Fruit fly (Drosophila melanogaster) whole organism, embryonic: ENCODE data around the gene GstO2.

ENCODE experiments used
- Aef1 ChIP-seq: fragments of 200-800 bp; sonication (Bioruptor generic); IDR thresholded peaks from 3 replicates; pipeline ENCODE4 v1.3.6; 2022; ENCODE audit warnings: missing biosample characterization, missing genetic modification characterization
- Asciz ChIP-seq: fragments of 200-800 bp; sonication (Bioruptor generic); optimal IDR thresholded peaks from 2 replicates; lab custom pipeline; 2017; ENCODE audit warnings: missing biosample characterization, mild to moderate bottlenecking, missing genetic modification characterization, missing genetic modification reagents
- Atf3 ChIP-seq: fragments of 200-800 bp; sonication (Bioruptor generic); optimal IDR thresholded peaks from 3 replicates; lab custom pipeline; 2016; ENCODE audit warnings: missing biosample characterization, missing genetic modification characterization
- CG11247 ChIP-seq: fragments of 200-800 bp; sonication (Bioruptor generic); IDR thresholded peaks from 2 replicates; pipeline ENCODE4 v1.3.6; 2022; ENCODE audit warnings: missing biosample characterization, missing genetic modification characterization
- CG12659 ChIP-seq: fragments of 200-800 bp; sonication (Bioruptor generic); optimal IDR thresholded peaks from 3 replicates; lab custom pipeline; 2017; ENCODE audit warnings: mild to moderate bottlenecking, missing biosample characterization, missing genetic modification reagents, missing genetic modification characterization
- CG13775 ChIP-seq: fragments of 200-800 bp; sonication (Bioruptor generic); optimal IDR thresholded peaks from 3 replicates; lab custom pipeline; 2017; ENCODE audit warnings: missing biosample characterization, mild to moderate bottlenecking, missing genetic modification characterization
- CG14441 ChIP-seq: fragments of 200-800 bp; sonication (Bioruptor generic); IDR thresholded peaks from 2 replicates; pipeline ENCODE4 v1.3.6; 2022; ENCODE audit warnings: missing biosample characterization, missing genetic modification characterization
- CG1529 ChIP-seq: fragments of 200-800 bp; sonication (Bioruptor generic); optimal IDR thresholded peaks from 3 replicates; lab custom pipeline; 2018; ENCODE audit warnings: missing biosample characterization, missing genetic modification characterization
- CG17186 ChIP-seq: fragments of 200-800 bp; sonication (Bioruptor generic); optimal IDR thresholded peaks from 3 replicates; lab custom pipeline; 2017; ENCODE audit warnings: missing biosample characterization, missing genetic modification reagents, missing genetic modification characterization
- CG17385 ChIP-seq: fragments of 200-800 bp; sonication (Bioruptor generic); optimal IDR thresholded peaks from 3 replicates; lab custom pipeline; 2018; ENCODE audit warnings: missing biosample characterization, mild to moderate bottlenecking, missing genetic modification characterization
- CG17568 ChIP-seq: fragments of 200-800 bp; sonication (Bioruptor generic); optimal IDR thresholded peaks from 2 replicates; lab custom pipeline; 2018; ENCODE audit warnings: missing biosample characterization, mild to moderate bottlenecking, missing genetic modification characterization, moderate library complexity
- CG17612 ChIP-seq: fragments of 200-800 bp; sonication (Bioruptor generic); IDR thresholded peaks from 2 replicates; pipeline ENCODE4 v1.3.6; 2022; ENCODE audit warnings: missing biosample characterization, missing genetic modification characterization
- CG1792 ChIP-seq: fragments of 200-800 bp; sonication (Bioruptor generic); optimal IDR thresholded peaks from 2 replicates; lab custom pipeline; 2016; ENCODE audit warnings: missing biosample characterization, missing genetic modification characterization
- CG18764 ChIP-seq: fragments of 200-800 bp; sonication (Bioruptor generic); optimal IDR thresholded peaks from 3 replicates; lab custom pipeline; 2016; ENCODE audit warnings: missing biosample characterization, missing genetic modification characterization
- CG2199 ChIP-seq: fragments of 200-800 bp; sonication (Bioruptor generic); IDR thresholded peaks from 3 replicates; pipeline ENCODE4 v1.3.6; 2022; ENCODE audit warnings: missing biosample characterization, missing genetic modification characterization
- CG31365 ChIP-seq: fragments of 200-800 bp; sonication (Bioruptor generic); optimal IDR thresholded peaks from 2 replicates; lab custom pipeline; 2018; ENCODE audit warnings: missing biosample characterization, mild to moderate bottlenecking, missing genetic modification characterization
- CG34422 ChIP-seq: fragments of 200-800 bp; sonication (Bioruptor generic); IDR thresholded peaks from 3 replicates; pipeline ENCODE4 v1.3.6; 2022; ENCODE audit warnings: missing biosample characterization, missing genetic modification characterization
- CG7556 ChIP-seq: fragments of 200-800 bp; sonication (Bioruptor generic); optimal IDR thresholded peaks from 2 replicates; lab custom pipeline; 2017; ENCODE audit warnings: missing biosample characterization, mild to moderate bottlenecking, missing genetic modification characterization
- CG8281 ChIP-seq: fragments of 200-800 bp; sonication (Bioruptor generic); optimal IDR thresholded peaks from 2 replicates; lab custom pipeline; 2018; ENCODE audit warnings: missing biosample characterization, mild to moderate bottlenecking, missing genetic modification characterization, moderate library complexity
- CG8359 ChIP-seq: fragments of 200-800 bp; sonication (Bioruptor generic); optimal IDR thresholded peaks from 2 replicates; lab custom pipeline; 2017; ENCODE audit warnings: missing biosample characterization, mild to moderate bottlenecking, missing genetic modification characterization, borderline replicate concordance
- CG9437 ChIP-seq: fragments of 200-800 bp; sonication (Bioruptor generic); optimal IDR thresholded peaks from 2 replicates; lab custom pipeline; 2018; ENCODE audit warnings: missing biosample characterization, mild to moderate bottlenecking, missing genetic modification characterization
- CG9876 ChIP-seq: fragments of 200-800 bp; sonication (Bioruptor generic); optimal IDR thresholded peaks from 2 replicates; lab custom pipeline; 2016; ENCODE audit warnings: missing biosample characterization, missing genetic modification characterization
- Elba2 ChIP-seq: fragments of 200-800 bp; sonication (Bioruptor generic); optimal IDR thresholded peaks from 3 replicates; lab custom pipeline; 2016; ENCODE audit warnings: missing biosample characterization, missing genetic modification characterization
- Gsc ChIP-seq: fragments of 200-800 bp; sonication (Bioruptor generic); IDR thresholded peaks from 2 replicates; pipeline ENCODE4 v1.3.6; 2022; ENCODE audit warnings: missing biosample characterization, missing genetic modification characterization
- HHEX ChIP-seq: fragments of 200-800 bp; sonication (Bioruptor generic); optimal IDR thresholded peaks from 3 replicates; lab custom pipeline; 2017; ENCODE audit warnings: missing biosample characterization, mild to moderate bottlenecking, missing genetic modification characterization, missing genetic modification reagents
- Hr39 ChIP-seq: fragments of >200 bp; optimal IDR thresholded peaks from 2 replicates; lab custom pipeline; 2017
- MTF-1 ChIP-seq: fragments of 200-800 bp; sonication (Bioruptor generic); optimal IDR thresholded peaks from 2 replicates; lab custom pipeline; 2018; ENCODE audit warnings: missing biosample characterization, mild to moderate bottlenecking, missing genetic modification characterization, borderline replicate concordance
- Rfx ChIP-seq: fragments of 200-800 bp; sonication (Bioruptor generic); IDR thresholded peaks from 2 replicates; pipeline ENCODE4 v1.3.6; 2022; ENCODE audit warnings: missing biosample characterization, missing genetic modification characterization
- Side ChIP-seq: fragments of 200-800 bp; sonication (Bioruptor generic); optimal IDR thresholded peaks from 2 replicates; lab custom pipeline; 2016; ENCODE audit warnings: missing biosample characterization, missing genetic modification characterization
- Sry-β ChIP-seq: fragments of 200-800 bp; sonication (Bioruptor generic); optimal IDR thresholded peaks from 2 replicates; lab custom pipeline; 2018; ENCODE audit warnings: missing biosample characterization, mild to moderate bottlenecking, missing genetic modification characterization, moderate library complexity
- Sry-δ ChIP-seq: fragments of 200-800 bp; sonication (Bioruptor generic); optimal IDR thresholded peaks from 2 replicates; lab custom pipeline; 2016; ENCODE audit warnings: missing biosample characterization, missing genetic modification characterization
- TFAM ChIP-seq: fragments of 200-800 bp; sonication (Bioruptor generic); optimal IDR thresholded peaks from 2 replicates; lab custom pipeline; 2017; ENCODE audit warnings: missing biosample characterization, missing genetic modification characterization, inconsistent platforms
- Xbp1 ChIP-seq: fragments of 200-800 bp; sonication (Bioruptor generic); optimal IDR thresholded peaks from 3 replicates; lab custom pipeline; 2016; ENCODE audit warnings: missing biosample characterization, mild to moderate bottlenecking, missing genetic modification characterization
- YL-1 ChIP-seq: fragments of 200-800 bp; sonication (Bioruptor generic); optimal IDR thresholded peaks from 3 replicates; lab custom pipeline; 2017; ENCODE audit warnings: missing biosample characterization, mild to moderate bottlenecking, missing genetic modification characterization
- ab ChIP-seq: fragments of 200-800 bp; sonication (Bioruptor generic); optimal IDR thresholded peaks from 2 replicates; lab custom pipeline; 2016; ENCODE audit warnings: missing biosample characterization, missing genetic modification characterization
- cas ChIP-seq: fragments of 200-800 bp; sonication (Bioruptor generic); IDR thresholded peaks from 2 replicates; pipeline ENCODE4 v1.3.6; 2022; ENCODE audit warnings: missing biosample characterization, missing genetic modification characterization
- dm ChIP-seq: fragments of 200-800 bp; sonication (Bioruptor generic); optimal IDR thresholded peaks from 3 replicates; lab custom pipeline; 2016; ENCODE audit warnings: missing biosample characterization, missing genetic modification characterization
- grau ChIP-seq: fragments of 200-800 bp; optimal IDR thresholded peaks from 3 replicates; lab custom pipeline; 2019; ENCODE audit warnings: missing biosample characterization, mild to moderate bottlenecking, missing genetic modification characterization, moderate library complexity
- gro ChIP-seq: fragments of 200-800 bp; sonication (Bioruptor generic); optimal IDR thresholded peaks from 2 replicates; lab custom pipeline; 2016; ENCODE audit warnings: missing biosample characterization, missing genetic modification characterization
- her ChIP-seq: fragments of 200-800 bp; sonication (Bioruptor generic); optimal IDR thresholded peaks from 2 replicates; lab custom pipeline; 2016; ENCODE audit warnings: missing biosample characterization, missing genetic modification characterization
- lov ChIP-seq, 2 experiments: fragments of 200-800 bp in 1 of 2; fragments of >200 bp in 1 of 2; sonication (Bioruptor generic) in 1 of 2; IDR thresholded peaks in 1 of 2; optimal IDR thresholded peaks in 1 of 2; 2 replicates in 1 of 2; 3 replicates in 1 of 2; pipeline versions ENCODE4 v1.3.6 to Lab custom; 2017 to 2022; ENCODE audit warnings: missing biosample characterization in 1 of 2, missing genetic modification characterization in 1 of 2
- nmo ChIP-seq: fragments of 200-800 bp; sonication (Bioruptor generic); optimal IDR thresholded peaks from 2 replicates; lab custom pipeline; 2018; ENCODE audit warnings: missing biosample characterization, mild to moderate bottlenecking, missing genetic modification characterization, moderate library complexity
- peb ChIP-seq: fragments of 200-800 bp; sonication (Bioruptor generic); IDR thresholded peaks from 2 replicates; pipeline ENCODE4 v1.3.6; 2022; ENCODE audit warnings: missing biosample characterization, missing genetic modification characterization
- prd ChIP-seq, 3 experiments: fragments of >200 bp in 2 of 3; fragments of 200-800 bp in 1 of 3; sonication (Bioruptor generic) in 1 of 3; optimal IDR thresholded peaks in 2 of 3; IDR thresholded peaks in 1 of 3; 2 replicates in 2 of 3; 3 replicates in 1 of 3; pipeline versions ENCODE4 v1.3.6 to Lab custom; 2017 to 2022; ENCODE audit warnings: missing biosample characterization in 1 of 3, missing genetic modification characterization in 1 of 3
- repo ChIP-seq: fragments of 200-800 bp; sonication (Bioruptor generic); optimal IDR thresholded peaks from 2 replicates; lab custom pipeline; 2016; ENCODE audit warnings: missing biosample characterization, missing genetic modification characterization
- run ChIP-seq: fragments of 200-800 bp; sonication (Bioruptor generic); optimal IDR thresholded peaks from 3 replicates; lab custom pipeline; 2018; ENCODE audit warnings: missing biosample characterization, mild to moderate bottlenecking, missing genetic modification characterization
- scrt ChIP-seq: fragments of 200-800 bp; sonication (Bioruptor generic); optimal IDR thresholded peaks from 2 replicates; lab custom pipeline; 2018; ENCODE audit warnings: missing biosample characterization, mild to moderate bottlenecking, missing genetic modification characterization, moderate library complexity
- tna ChIP-seq: fragments of 200-800 bp; sonication (Bioruptor generic); IDR thresholded peaks from 2 replicates; pipeline ENCODE4 v1.3.6; 2022; ENCODE audit warnings: missing biosample characterization, missing genetic modification characterization; ENCODE audit not compliant: partially characterized antibody
- tx ChIP-seq: fragments of 200-800 bp; sonication (Bioruptor generic); optimal IDR thresholded peaks from 2 replicates; lab custom pipeline; 2016; ENCODE audit warnings: missing biosample characterization, missing genetic modification characterization

Gene GstO2

DNA sequence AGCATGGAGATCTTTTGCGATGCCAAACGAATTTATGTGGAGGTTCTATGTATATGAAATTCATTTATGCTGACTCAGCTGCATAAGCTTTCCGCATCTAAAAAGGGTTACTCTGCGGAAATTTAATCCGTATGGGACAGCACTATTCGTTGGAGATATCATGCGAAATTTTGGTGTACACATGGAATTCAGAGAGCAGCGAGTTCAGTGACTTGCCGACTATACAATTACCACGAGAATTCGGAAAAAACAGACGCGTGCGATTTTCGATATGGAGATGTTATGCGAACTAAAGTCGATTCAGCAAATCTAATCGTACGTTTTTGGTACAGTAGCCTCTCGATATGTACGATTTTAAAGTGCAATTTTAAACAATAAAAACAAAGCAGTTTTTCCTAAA lies 4.5 kb upstream of the GstO2 start:
- no peak for TF ChIP-seq ab (GFP tag; lab: Kevin White, UChicago)
- TF ChIP-seq CG12659 (GFP tag; lab: Kevin White, UChicago): no peak
- TF ChIP-seq CG34422 (GFP tag; lab: Robert Waterston, UW): no peak
- TF ChIP-seq CG9876: no peak
- no peak for TF ChIP-seq Hr39
- no peak for TF ChIP-seq CG17385 (GFP tag; lab: Kevin White, UChicago)
- TF ChIP-seq YL-1 (GFP tag; lab: Kevin White, UChicago): no peak
- no peak for TF ChIP-seq prd (optimal IDR thresholded peaks at IDR 0.05; lab: Kevin White, UChicago)
- TF ChIP-seq prd (GFP tag; IDR thresholded peaks at IDR 0.05; lab: Robert Waterston, UW): no peak
- TF ChIP-seq CG1529: peak; percentile 69
- TF ChIP-seq grau (tag; lab: Kevin White, UChicago): peak; percentile 41
- TF ChIP-seq tna (GFP tag; lab: Robert Waterston, UW): peak; percentile 27; the same call in 1 of the 2 replicates
- no peak for TF ChIP-seq CG1792
- TF ChIP-seq CG17568: no peak
- TF ChIP-seq CG2199 (GFP tag; lab: Robert Waterston, UW): peak; percentile 20; the same call in 1 of the 3 replicates
- TF ChIP-seq her (GFP tag; lab: Kevin White, UChicago): no peak

DNA sequence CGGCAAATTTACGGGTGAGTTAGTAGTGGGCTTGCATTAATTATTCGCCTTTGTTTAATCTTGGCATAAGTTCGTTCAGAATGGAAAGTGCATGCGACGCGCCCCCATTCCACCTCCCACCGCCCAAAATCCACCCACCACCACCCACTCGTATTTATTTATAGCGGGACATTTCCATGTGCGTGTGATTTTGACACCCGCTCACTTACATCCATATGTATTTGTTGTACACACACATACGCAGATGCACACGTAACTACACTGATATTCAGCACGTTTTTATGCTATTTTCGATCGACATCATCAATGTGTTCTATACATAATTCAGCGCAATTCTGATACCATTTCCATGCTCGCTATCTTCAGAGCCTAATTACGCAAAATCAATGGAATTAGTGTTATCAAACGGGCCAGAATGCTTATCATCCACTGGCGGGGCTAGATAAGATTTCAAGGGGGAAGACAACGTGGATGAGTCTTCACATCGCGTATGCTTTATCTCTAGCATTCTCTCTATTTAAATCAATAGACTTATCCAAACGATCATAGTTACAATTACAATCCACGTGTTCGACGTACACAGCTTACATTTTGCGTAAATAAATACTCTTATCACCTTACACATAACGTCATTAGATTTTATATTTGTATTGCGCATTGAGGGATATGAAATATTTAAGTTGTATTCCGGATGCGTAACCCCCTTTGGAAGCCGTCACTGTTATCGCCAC lies 2.6 kb upstream of the GstO2 start:
- TF ChIP-seq CG11247 (GFP tag; lab: Robert Waterston, UW) (no peak), nmo (GFP tag; lab: Kevin White, UChicago) (peak; percentile 27), Rfx (no peak), tx (GFP tag; lab: Kevin White, UChicago) (no peak), Atf3 (GFP tag; lab: Kevin White, UChicago) (no peak), cas (no peak), dm (GFP tag; lab: Kevin White, UChicago) (peak; percentile 7), Sry-β (GFP tag; lab: Kevin White, UChicago) (no peak), Gsc (GFP tag; lab: Robert Waterston, UW) (no peak), CG17186 (GFP tag; lab: Kevin White, UChicago) (no peak), Elba2 (GFP tag; lab: Kevin White, UChicago) (no peak), lov (optimal IDR thresholded peaks at IDR 0.05; lab: Kevin White, UChicago) (no peak), lov (GFP tag; IDR thresholded peaks at IDR 0.05; lab: Robert Waterston, UW) (no peak), MTF-1 (GFP tag; lab: Kevin White, UChicago) (peak; percentile 39), CG9437 (GFP tag; lab: Kevin White, UChicago) (peak; percentile 19), Side (peak; percentile 51), Aef1 (GFP tag; lab: Robert Waterston, UW) (no peak), HHEX (GFP tag; lab: Kevin White, UChicago) (peak; percentile 65), CG7556 (GFP tag; lab: Kevin White, UChicago) (peak; percentile 35), Xbp1 (GFP tag; lab: Kevin White, UChicago) (peak; percentile 24), Asciz (GFP tag; lab: Kevin White, UChicago) (peak; percentile 36), scrt (GFP tag; lab: Kevin White, UChicago) (peak; percentile 46), CG13775 (GFP tag; lab: Kevin White, UChicago) (peak; percentile 29), CG18764 (GFP tag; lab: Kevin White, UChicago) (no peak), CG31365 (tag; lab: Kevin White, UChicago) (no peak), peb (GFP tag; lab: Robert Waterston, UW) (no peak), CG17612 (GFP tag; lab: Robert Waterston, UW) (no peak), gro (peak; percentile 75), CG8281 (tag; lab: Kevin White, UChicago) (no peak), CG14441 (GFP tag; lab: Robert Waterston, UW) (0 out of 2 replicates have a peak, but pooled peaks have one; percentile 6), repo (peak; percentile 19), TFAM (GFP tag; lab: Kevin White, UChicago) (no peak), Sry-δ (GFP tag; lab: Kevin White, UChicago) (no peak), run (no peak), her (GFP tag; lab: Kevin White, UChicago) (peak; percentile 26), CG8359 (GFP tag; lab: Kevin White, UChicago) (peak; percentile 17)
